Fruit fly (Drosophila melanogaster) ovary, adult (tissue): Measurements from ENCODE around the gene Noa36.

Source experiments
- CG17801 ChIP-seq: fragments of 200-800 bp; optimal IDR thresholded peaks from 2 replicates; lab custom pipeline; 2019; ENCODE audit warnings: missing biosample characterization, mild to moderate bottlenecking, missing genetic modification characterization, moderate library complexity; ENCODE audit not compliant: partially characterized antibody

Noa36 gene

dm6 chr3R:28599238-28600127 lies at the start of gene Noa36, which contains the start of gene Hrb98DE:
TSS of gene Noa36 (minus strand) at chr3R:28599288.
TSS of gene Hrb98DE (plus strand) at chr3R:28599834.
- TF ChIP-seq CG17801 (GFP tag; lab: Kevin White, UChicago), result no peak

DNA sequence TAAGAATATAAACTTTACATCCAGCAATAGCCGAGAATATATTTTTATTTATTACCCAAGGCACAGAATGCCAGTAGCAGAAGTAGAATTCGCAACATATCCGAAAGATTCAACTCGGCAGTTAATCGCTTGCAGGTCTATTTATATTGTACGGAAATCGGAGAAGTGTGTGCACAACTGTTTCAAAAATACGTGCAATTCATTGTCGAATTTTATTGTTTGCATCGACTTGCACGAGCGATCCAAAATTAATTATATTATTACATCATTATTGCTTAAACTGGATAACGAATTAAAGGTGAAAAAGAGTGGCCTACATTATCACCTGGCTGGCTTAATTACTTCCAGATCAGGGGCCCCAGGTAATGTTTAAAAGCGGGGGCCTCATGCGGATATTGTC lies 43.7 kb upstream of the Noa36 start, which contains the start of gene CG14062:
CG14062 (minus strand) TSS at position 101 of the 400 bp plus-strand sequence.
- no peak for TF ChIP-seq CG17801 (GFP tag; lab: Kevin White, UChicago)

DNA sequence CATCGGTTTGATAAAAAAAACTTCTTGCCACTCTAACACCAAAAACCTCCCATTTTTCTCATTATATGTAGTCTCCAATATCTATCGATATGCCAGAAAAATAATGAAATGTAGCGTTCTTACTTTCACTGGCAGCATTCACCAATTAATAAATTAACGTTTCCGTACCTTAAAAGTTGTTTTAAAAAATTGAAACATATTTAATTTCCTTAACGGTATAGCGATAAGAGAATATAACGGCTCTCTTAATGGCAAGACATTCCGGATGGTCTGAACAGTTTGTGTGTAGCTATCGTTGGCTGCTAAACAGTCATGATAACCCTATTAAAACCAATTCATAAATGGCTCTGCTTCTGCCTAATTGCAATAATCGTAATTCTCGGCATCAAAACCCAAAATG lies 37.0 kb upstream of the Noa36 start, which contains the start of gene CG9988:
CG9988 (plus strand) TSS at position 301 of the 400 bp plus-strand sequence.
- TF ChIP-seq CG17801 (GFP tag; lab: Kevin White, UChicago), result no peak

DNA sequence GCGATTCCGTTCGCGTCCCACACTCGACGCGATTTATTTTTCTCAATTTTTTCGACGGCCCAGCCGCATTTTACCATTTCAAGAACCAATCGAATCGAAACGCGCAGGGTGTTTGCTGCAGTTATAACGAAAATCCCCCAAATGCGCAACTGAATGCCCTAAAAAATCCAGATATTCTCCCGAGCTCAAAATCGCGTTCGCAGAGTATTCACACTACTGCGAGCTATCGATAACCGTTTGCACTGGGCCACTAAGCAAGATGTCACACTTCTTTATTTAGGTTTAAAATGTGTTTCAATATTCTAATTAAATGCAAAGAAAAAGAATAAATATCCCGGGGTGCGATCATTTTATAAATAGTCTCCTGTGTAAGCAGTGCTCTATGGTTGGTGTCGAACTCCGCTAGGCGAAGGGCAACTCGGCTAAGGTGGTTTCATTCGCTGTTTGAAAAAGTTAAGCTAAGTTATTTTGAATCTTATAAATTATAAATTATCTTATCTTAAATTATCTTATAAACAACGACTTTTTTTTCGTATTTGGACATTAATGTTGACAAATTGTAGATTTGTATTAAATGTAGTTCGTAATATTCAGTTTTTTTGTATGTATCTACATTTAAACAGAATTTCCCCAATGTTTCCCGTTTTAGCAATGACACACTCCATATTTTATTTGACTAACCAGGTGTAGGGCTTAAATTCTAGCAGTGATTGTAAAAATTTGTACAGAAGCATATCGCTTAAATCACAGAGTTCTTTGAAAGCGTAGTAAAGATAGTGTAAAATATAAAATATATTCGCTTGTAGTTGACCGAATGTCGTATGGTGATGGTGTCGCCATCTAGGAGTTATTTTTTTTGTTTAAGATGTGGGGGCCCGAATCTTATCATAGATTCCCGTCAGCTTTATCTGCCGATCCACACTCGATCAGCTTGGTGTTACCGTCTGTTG lies 36.2 kb upstream of the Noa36 start, which contains the start of gene CG10011:
CG10011 (minus strand) TSS at position 119 of the 950 bp plus-strand sequence.
- no peak for TF ChIP-seq CG17801 (GFP tag; lab: Kevin White, UChicago)

DNA sequence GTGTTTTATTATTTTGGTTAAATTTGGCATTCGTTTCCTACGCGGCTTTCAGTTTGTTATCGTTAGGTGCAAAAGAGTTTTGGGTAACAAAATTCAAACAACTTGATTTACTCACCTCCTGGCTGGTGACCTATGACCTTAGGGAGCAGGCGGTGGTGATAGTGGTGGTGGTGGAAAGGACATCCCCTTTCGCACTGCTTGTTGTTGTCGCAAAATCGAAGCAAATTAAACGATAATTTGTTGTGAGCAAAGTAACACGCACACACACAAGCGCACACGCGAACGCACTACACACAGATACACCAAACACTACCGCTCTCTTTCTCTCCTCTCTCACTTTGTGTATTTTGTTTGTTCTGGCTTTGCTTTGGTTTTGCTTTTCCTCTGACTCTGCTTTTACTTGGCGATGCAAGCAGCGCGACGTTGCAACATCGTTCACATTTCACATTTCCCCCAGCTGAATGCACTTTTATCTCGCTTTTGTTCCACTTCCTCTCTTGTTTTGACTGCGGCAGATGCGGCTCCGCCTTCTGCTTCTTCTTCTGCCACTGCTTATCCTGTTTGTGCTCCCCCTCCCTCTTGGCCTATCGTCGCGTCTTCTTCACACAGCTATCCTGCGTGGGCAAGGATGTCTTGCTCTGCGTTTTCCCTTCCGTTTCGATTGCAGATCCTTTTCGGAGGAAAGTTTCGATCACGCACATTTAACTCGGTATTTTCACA lies 35.3 kb upstream of the Noa36 start:
- TF ChIP-seq CG17801 (GFP tag; lab: Kevin White, UChicago), result no peak

DNA sequence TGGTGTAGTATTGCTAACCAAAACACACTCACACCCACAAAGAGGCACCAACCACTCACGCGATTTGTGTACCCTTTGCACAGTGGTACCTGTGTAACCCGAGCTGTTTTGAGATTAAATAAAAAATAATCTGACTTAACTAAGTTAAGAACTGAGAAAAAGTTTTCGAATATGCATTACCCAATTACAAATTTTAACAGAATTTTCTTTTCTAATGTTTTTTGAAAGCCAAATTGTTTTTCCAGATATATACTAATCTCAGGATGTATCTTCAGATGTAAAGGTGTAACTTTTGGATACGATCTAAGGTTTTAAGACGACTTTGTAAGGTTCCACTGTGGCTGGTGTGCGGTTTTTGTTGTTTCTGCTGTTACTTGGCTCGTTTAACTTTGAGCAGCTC lies 34.7 kb upstream of the Noa36 start:
- TF ChIP-seq CG17801 (GFP tag; lab: Kevin White, UChicago), result peak; percentile 80

DNA sequence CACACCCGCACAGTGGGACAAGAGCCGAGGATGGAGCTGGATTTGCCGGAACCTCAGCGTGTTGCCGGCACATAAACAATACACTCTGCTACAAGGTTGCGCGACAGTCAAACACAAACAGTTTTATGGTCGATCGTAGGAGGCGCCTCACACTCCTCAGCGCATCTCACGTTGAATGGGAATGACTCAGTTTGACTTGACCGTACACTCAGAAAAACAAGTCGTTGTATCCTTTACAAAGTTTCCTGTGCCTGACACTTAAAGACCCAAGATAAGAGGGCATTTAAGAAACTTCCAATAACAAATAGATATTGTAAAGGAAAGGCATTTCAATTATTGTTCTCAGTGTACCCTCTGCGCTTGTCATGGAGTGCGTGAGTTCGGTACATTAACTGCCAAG lies 32.7 kb upstream of the Noa36 start:
- TF ChIP-seq CG17801 (GFP tag; lab: Kevin White, UChicago), result no peak

dm6 chr3R:28630861-28631260 lies 31.8 kb upstream of the Noa36 start:
- no peak for TF ChIP-seq CG17801 (GFP tag; lab: Kevin White, UChicago)

DNA sequence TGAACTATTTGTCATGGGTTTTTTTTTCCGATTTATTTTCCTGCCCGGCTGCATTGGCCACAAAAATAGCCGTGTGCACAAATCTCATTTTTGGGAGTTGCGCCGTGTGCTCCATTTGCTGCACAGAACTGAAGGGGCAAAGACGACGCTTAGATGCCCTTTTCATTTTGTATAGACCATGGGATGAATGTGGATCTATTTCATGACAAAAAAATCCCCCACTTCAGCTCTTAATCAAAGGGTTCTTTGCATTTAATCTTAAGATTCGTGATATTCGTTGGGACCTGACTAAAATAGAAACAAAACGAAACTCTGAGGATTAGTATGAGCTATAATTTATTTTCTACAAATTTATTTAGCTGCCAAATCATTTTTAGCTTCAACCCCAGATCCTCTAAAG lies 31.0 kb upstream of the Noa36 start:
- no peak for TF ChIP-seq CG17801 (GFP tag; lab: Kevin White, UChicago)

dm6 chr3R:28629186-28629979 lies 30.3 kb upstream of the Noa36 start:
- no peak for TF ChIP-seq CG17801 (GFP tag; lab: Kevin White, UChicago)

DNA sequence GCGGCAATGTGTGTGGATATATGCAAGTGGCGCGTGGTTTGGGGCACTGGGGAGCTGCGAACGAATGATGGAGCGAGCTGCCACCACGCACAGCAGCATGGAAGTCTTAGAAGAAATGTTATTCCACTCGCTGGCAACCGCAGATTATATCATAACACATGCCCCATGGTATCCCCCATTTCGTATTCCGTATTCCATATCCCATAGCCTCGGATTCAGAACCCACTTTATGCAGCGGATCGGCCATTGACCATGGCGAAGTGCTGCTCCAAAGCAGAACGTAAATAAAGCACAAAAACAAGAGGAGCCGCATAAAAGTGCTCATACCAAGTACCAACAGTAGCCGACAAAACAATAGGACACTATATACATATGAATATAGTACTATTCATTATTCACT lies 29.6 kb upstream of the Noa36 start:
- TF ChIP-seq CG17801 (GFP tag; lab: Kevin White, UChicago), result no peak

DNA sequence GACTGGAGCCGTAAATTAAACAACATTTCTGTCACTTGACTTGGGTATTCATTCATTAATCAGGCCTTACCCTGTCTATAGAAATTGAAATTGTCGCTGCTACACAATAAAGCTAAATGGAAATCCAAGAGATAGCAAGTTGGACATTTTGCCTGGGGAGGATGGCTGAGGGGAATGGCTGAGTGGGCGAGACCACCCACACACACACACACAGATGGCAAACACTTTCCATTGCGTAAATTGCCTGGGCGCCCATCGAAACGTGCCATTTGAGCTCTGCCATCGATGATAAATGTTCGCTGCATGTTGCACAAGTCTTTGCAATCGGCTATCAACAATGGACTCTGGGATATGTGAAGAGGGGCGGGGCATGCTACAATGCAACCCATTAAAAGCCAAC lies 28.2 kb upstream of the Noa36 start:
- TF ChIP-seq CG17801 (GFP tag; lab: Kevin White, UChicago), result no peak

- no peak for TF ChIP-seq CG17801 (GFP tag; lab: Kevin White, UChicago)
Observed at dm6 chr3R:28623564-28623963, 24.5 kb upstream of the Noa36 start.
